Worm (Caenorhabditis elegans): ENCODE results near the gene H20J04.4.

H20J04.4 gene

ce11 chrII:4321766-4322165 lies 7.0 kb upstream of the H20J04.4 start, which contains the start of gene Y52E8A.1:
TSS of gene Y52E8A.1 (plus strand) at chrII:4322066.
- TF ChIP-seq unc-42 (tag; optimal IDR thresholded peaks at IDR 0.05) (no peak), pax-1 (tag; optimal IDR thresholded peaks at IDR 0.05) (no peak), syd-9 (tag; optimal IDR thresholded peaks at IDR 0.05) (no peak), ceh-9 (tag; optimal IDR thresholded peaks at IDR 0.05) (no peak), nhr-11 (tag; optimal IDR thresholded peaks at IDR 0.05) (no peak), ceh-22 (tag; optimal IDR thresholded peaks at IDR 0.05) (no peak), sox-2 (GFP tag; IDR thresholded peaks at IDR 0.05) (no peak), ref-2 (tag; optimal IDR thresholded peaks at IDR 0.05) (no peak), nhr-232 (tag; optimal IDR thresholded peaks at IDR 0.05) (no peak), ztf-16 (tag; optimal IDR thresholded peaks at IDR 0.05) (no peak), C08G9.2 (tag; optimal IDR thresholded peaks at IDR 0.05) (no peak)

ce11 chrII:4322871-4323270 lies 5.9 kb upstream of the H20J04.4 start, which contains the start of gene H20J04.6:
TSS of gene H20J04.6 (plus strand) at chrII:4323256.
- peak; percentile 25 for TF ChIP-seq unc-42 (tag; optimal IDR thresholded peaks at IDR 0.05)
- TF ChIP-seq unc-86 (tag; optimal IDR thresholded peaks at IDR 0.05): no peak

ce11 chrII:4324061-4324460 lies 4.8 kb upstream of the H20J04.4 start, which contains the start of gene mog-2:
TSS of gene mog-2 (plus strand) at chrII:4324361.
- TF ChIP-seq hlh-6 (tag; optimal IDR thresholded peaks at IDR 0.05) (no peak), pat-9 (tag; optimal IDR thresholded peaks at IDR 0.05) (no peak), nhr-232 (tag; optimal IDR thresholded peaks at IDR 0.05) (no peak), fax-1 (tag; optimal IDR thresholded peaks at IDR 0.05) (no peak), T23F11.4 (GFP tag; optimal IDR thresholded peaks at IDR 0.05) (no peak), ztf-16 (tag; optimal IDR thresholded peaks at IDR 0.05) (no peak), lim-6 (tag; optimal IDR thresholded peaks at IDR 0.05) (no peak), Y22D7AL.16 (tag; optimal IDR thresholded peaks at IDR 0.05) (no peak), elt-2 (tag; optimal IDR thresholded peaks at IDR 0.05) (no peak), ama-1 (optimal IDR thresholded peaks at IDR 0.05) (no peak), pha-4 (tag; optimal IDR thresholded peaks at IDR 0.05) (no peak), gmeb-2 (tag; optimal IDR thresholded peaks at IDR 0.05) (no peak)

DNA sequence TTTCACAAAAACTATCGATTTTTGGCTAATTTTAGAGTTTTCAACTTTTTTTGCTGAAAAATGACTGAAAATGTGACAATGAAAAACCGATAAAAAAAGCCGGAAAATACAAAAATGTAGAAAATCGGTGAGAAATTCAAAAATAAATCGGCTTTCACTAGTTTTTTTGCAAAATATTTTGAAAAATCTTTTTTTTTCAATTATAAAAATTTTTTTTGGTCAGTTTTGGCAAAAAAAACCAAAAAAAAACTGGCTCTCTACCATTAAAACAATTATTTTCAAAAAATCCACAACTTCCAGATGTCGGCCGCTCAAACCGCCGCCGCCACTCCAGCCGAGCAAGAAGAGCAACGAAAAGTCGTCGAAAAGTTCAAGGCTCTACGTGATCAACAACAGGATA lies 2.4 kb upstream of the H20J04.4 start, which contains the start of gene pfd-2:
Gene pfd-2 (plus strand): TSS at position 301 of the 400 bp plus-strand sequence.
- TF ChIP-seq ceh-30 (tag; optimal IDR thresholded peaks at IDR 0.05) (no peak), ceh-2 (tag; optimal IDR thresholded peaks at IDR 0.05) (no peak), fax-1 (tag; optimal IDR thresholded peaks at IDR 0.05) (no peak), ceh-9 (tag; optimal IDR thresholded peaks at IDR 0.05) (no peak), unc-86 (tag; optimal IDR thresholded peaks at IDR 0.05) (no peak), pqm-1 (tag; optimal IDR thresholded peaks at IDR 0.05) (no peak), F13H6.1 (tag; optimal IDR thresholded peaks at IDR 0.05) (no peak), Y22D7AL.16 (tag; optimal IDR thresholded peaks at IDR 0.05) (no peak), unc-42 (tag; optimal IDR thresholded peaks at IDR 0.05) (no peak), hlh-13 (GFP tag; optimal IDR thresholded peaks at IDR 0.05) (no peak), mec-3 (tag; optimal IDR thresholded peaks at IDR 0.05; ENCODE audit: borderline replicate concordance) (no peak), tbx-7 (tag; optimal IDR thresholded peaks at IDR 0.05) (no peak), ceh-31 (tag; optimal IDR thresholded peaks at IDR 0.05) (no peak), ceh-19 (GFP tag; optimal IDR thresholded peaks at IDR 0.05) (no peak), ceh-34 (tag; optimal IDR thresholded peaks at IDR 0.05) (no peak)

- no peak for TF ChIP-seq fkh-10 (GFP tag; optimal IDR thresholded peaks at IDR 0.05)
- no peak for TF ChIP-seq ets-4 (tag; optimal IDR thresholded peaks at IDR 0.05)
- no peak for TF ChIP-seq pax-1 (tag; optimal IDR thresholded peaks at IDR 0.05)
- no peak for TF ChIP-seq dmd-4 (tag; optimal IDR thresholded peaks at IDR 0.05; ENCODE audit: borderline replicate concordance)
- TF ChIP-seq K09A11.1 (tag; optimal IDR thresholded peaks at IDR 0.05; ENCODE audit: insufficient read depth): no peak
- no peak for TF ChIP-seq hlh-30 (tag; optimal IDR thresholded peaks at IDR 0.05; ENCODE audit: insufficient read depth)
- no peak for TF ChIP-seq lin-11 (tag; optimal IDR thresholded peaks at IDR 0.05)
- TF ChIP-seq hlh-15 (tag; optimal IDR thresholded peaks at IDR 0.05): no peak
- TF ChIP-seq pros-1 (tag; optimal IDR thresholded peaks at IDR 0.05): no peak
These were observed 5.6 kb downstream of the H20J04.4 start, which contains the start of gene madf-3 for ce11 chrII:4334448-4334847. TSS of gene madf-3 (plus strand) at chrII:4334748.

Measured in whole organism, late embryonic.